Worm (Caenorhabditis elegans): ENCODE measurements around the gene mcu-1.

ce11 chrIV:5941236-5941976, 2.4 kb upstream of the mcu-1 start, which contains the start of gene pfkb-1.2:
- no peak for TF ChIP-seq ama-1 (optimal IDR thresholded peaks at IDR 0.05)
- TF ChIP-seq lin-15B (tag; optimal IDR thresholded peaks at IDR 0.05) = no peak
- TF ChIP-seq xbp-1 (tag; optimal IDR thresholded peaks at IDR 0.05) = no peak
- TF ChIP-seq zag-1 (tag; optimal IDR thresholded peaks at IDR 0.05) = no peak
- no peak for TF ChIP-seq ceh-82 (tag; optimal IDR thresholded peaks at IDR 0.05)
- TF ChIP-seq skn-1 (tag; optimal IDR thresholded peaks at IDR 0.05) = no peak
- no peak for TF ChIP-seq elt-3 (tag; optimal IDR thresholded peaks at IDR 0.05)
- TF ChIP-seq snpc-4 (tag; optimal IDR thresholded peaks at IDR 0.05) = no peak
- TF ChIP-seq nhr-85 (tag) = peak; percentile 38
